Worm (Caenorhabditis elegans): ENCODE data around the gene T10B5.8.

T10B5.8 gene

ce11 chrV:1841744-1842143, at the start of gene T10B5.8:
Gene T10B5.8 (plus strand): TSS chrV:1842044.
- TF ChIP-seq nhr-111 (GFP tag; optimal IDR thresholded peaks at IDR 0.05) = no peak
- TF ChIP-seq ceh-62 (tag; optimal IDR thresholded peaks at IDR 0.05) = no peak
- peak; percentile 3 for TF ChIP-seq aha-1 (tag)
- TF ChIP-seq nhr-28 (tag; optimal IDR thresholded peaks at IDR 0.05) = peak; percentile 66

- TF ChIP-seq mep-1 (tag; optimal IDR thresholded peaks at IDR 0.05) = no peak
- no peak for TF ChIP-seq R02D3.7 (tag; optimal IDR thresholded peaks at IDR 0.05)
- no peak for TF ChIP-seq mxl-2 (GFP tag; conservative IDR thresholded peaks at IDR 0.05)
- no peak for TF ChIP-seq ZK546.5 (tag; optimal IDR thresholded peaks at IDR 0.05)
- no peak for TF ChIP-seq lsy-2 (tag; optimal IDR thresholded peaks at IDR 0.05)
- TF ChIP-seq lim-7 (GFP tag; IDR thresholded peaks at IDR 0.05) = no peak
- TF ChIP-seq rbr-2 (tag; optimal IDR thresholded peaks at IDR 0.05) = no peak
- TF ChIP-seq nhr-111 (GFP tag; optimal IDR thresholded peaks at IDR 0.05) = no peak
- no peak for TF ChIP-seq Y48G9A.11 (GFP tag; IDR thresholded peaks at IDR 0.05)
- TF ChIP-seq daf-12 (tag; optimal IDR thresholded peaks at IDR 0.05) = no peak
- no peak for TF ChIP-seq tag-97 (GFP tag; IDR thresholded peaks at IDR 0.05)
- no peak for TF ChIP-seq egl-43 (GFP tag; IDR thresholded peaks at IDR 0.05)
- no peak for TF ChIP-seq Y105C5A.15 (GFP tag; IDR thresholded peaks at IDR 0.05)
Measured at ce11 chrV:1794218-1794617, 47.6 kb upstream of the T10B5.8 start, which contains the start of gene F36H9.1. Gene F36H9.1 (plus strand): TSS chrV:1794518.

ce11 chrV:1797900-1798299, 43.9 kb upstream of the T10B5.8 start, which contains the start of gene F36H9.10:
Gene F36H9.10 (plus strand): TSS chrV:1798200.
- TF ChIP-seq set-16 (GFP tag; IDR thresholded peaks at IDR 0.05) (0 out of 2 replicates have a peak, but pooled peaks have one; percentile 28), Y5F2A.4 (GFP tag; optimal IDR thresholded peaks at IDR 0.05) (no peak)

DNA sequence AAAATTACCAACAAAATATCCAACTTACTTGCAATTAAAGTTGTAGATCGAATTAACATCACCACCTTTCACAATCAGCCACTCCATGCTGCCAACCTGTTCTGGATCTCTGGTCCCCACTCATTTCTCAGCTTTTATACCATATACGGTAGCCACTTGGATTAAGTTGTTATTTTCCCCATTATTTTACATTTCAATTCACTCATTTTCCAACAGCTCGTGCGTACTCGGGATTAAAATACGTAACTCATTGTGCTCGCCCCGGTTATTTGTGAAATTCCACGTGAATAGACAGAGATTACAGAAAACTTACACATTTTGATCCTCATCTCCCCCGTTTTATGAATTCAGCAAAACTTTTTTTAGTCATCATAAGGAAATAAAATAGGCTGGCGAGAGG, 38.8 kb upstream of the T10B5.8 start, which contains the start of gene srt-41:
Gene srt-41, minus strand, starts transcription at position 101 of the 400 bp plus-strand sequence.
- no peak for TF ChIP-seq lim-7 (GFP tag; IDR thresholded peaks at IDR 0.05)
- no peak for TF ChIP-seq nhr-42 (GFP tag; IDR thresholded peaks at IDR 0.05)
- TF ChIP-seq ces-1 (GFP tag; optimal IDR thresholded peaks at IDR 0.05) = no peak
- TF ChIP-seq set-16 (GFP tag; IDR thresholded peaks at IDR 0.05) = no peak
- TF ChIP-seq fkh-10 (GFP tag; optimal IDR thresholded peaks at IDR 0.05) = no peak
- TF ChIP-seq snpc-1.2 (GFP tag; IDR thresholded peaks at IDR 0.05) = no peak
- TF ChIP-seq egl-43 (GFP tag; IDR thresholded peaks at IDR 0.05) = no peak
- TF ChIP-seq zip-2 (tag; optimal IDR thresholded peaks at IDR 0.05) = no peak
- no peak for TF ChIP-seq ceh-32 (tag; optimal IDR thresholded peaks at IDR 0.05; ENCODE audit: poor library complexity)
- no peak for TF ChIP-seq lir-3 (tag; optimal IDR thresholded peaks at IDR 0.05)
- TF ChIP-seq mdt-29 (GFP tag; IDR thresholded peaks at IDR 0.05) = no peak
- no peak for TF ChIP-seq lin-15B (tag; optimal IDR thresholded peaks at IDR 0.05)
- TF ChIP-seq tra-1 (GFP tag; IDR thresholded peaks at IDR 0.05) = no peak
- TF ChIP-seq zag-1 (tag; optimal IDR thresholded peaks at IDR 0.05) = no peak
- TF ChIP-seq ztf-7 (tag; optimal IDR thresholded peaks at IDR 0.05) = no peak
- TF ChIP-seq Y75B8A.6 (GFP tag; IDR thresholded peaks at IDR 0.05) = no peak
- TF ChIP-seq pqm-1 (tag; optimal IDR thresholded peaks at IDR 0.05) = no peak
- TF ChIP-seq madf-9 (GFP tag; conservative IDR thresholded peaks at IDR 0.05) = no peak
- TF ChIP-seq spr-1 (tag; optimal IDR thresholded peaks at IDR 0.05) = no peak
- TF ChIP-seq mep-1 (tag; optimal IDR thresholded peaks at IDR 0.05) = no peak

ce11 chrV:1804034-1804542, 37.8 kb upstream of the T10B5.8 start:
- TF ChIP-seq dmd-9 (GFP tag; IDR thresholded peaks at IDR 0.05) (no peak), lin-39 (tag; optimal IDR thresholded peaks at IDR 0.05) (no peak), zfp-2 (tag; optimal IDR thresholded peaks at IDR 0.05) (no peak), pha-4 (GFP tag; IDR thresholded peaks at IDR 0.05) (no peak), pha-4 (tag; optimal IDR thresholded peaks at IDR 0.05) (peak; percentile 5), zfp-3 (GFP tag; conservative IDR thresholded peaks at IDR 0.05) (0 out of 2 replicates have a peak, but pooled peaks have one; percentile 56), nhr-6 (tag; optimal IDR thresholded peaks at IDR 0.05) (no peak), lir-3 (tag; optimal IDR thresholded peaks at IDR 0.05) (no peak), T20F7.1 (GFP tag; optimal IDR thresholded peaks at IDR 0.05) (no peak), madf-5 (GFP tag; IDR thresholded peaks at IDR 0.05) (0 out of 4 replicates have a peak, but pooled peaks of 1 of the 2 experiments have one; percentile 5)
